Fruit fly (Drosophila melanogaster) whole organism, pupa: ENCODE measurements around the gene CG16986.

Experiments used
- CG14655 ChIP-seq: fragments of 200-800 bp; sonication (Bioruptor generic); optimal IDR thresholded peaks from 3 replicates; lab custom pipeline; 2017; ENCODE audit warnings: mild to moderate bottlenecking, missing biosample characterization, missing genetic modification reagents, missing genetic modification characterization
- CG17806 ChIP-seq: fragments of 200-800 bp; sonication (Bioruptor generic); optimal IDR thresholded peaks from 2 replicates; lab custom pipeline; 2018; ENCODE audit warnings: missing biosample characterization, mild to moderate bottlenecking, missing genetic modification characterization, moderate library complexity
- CG32121 ChIP-seq: fragments of 200-800 bp; sonication (Bioruptor generic); IDR thresholded peaks from 2 replicates; pipeline ENCODE4 v1.3.6; 2022; ENCODE audit warnings: missing biosample characterization, missing genetic modification characterization
- CG34367 ChIP-seq: fragments of 200-800 bp; sonication (Bioruptor generic); optimal IDR thresholded peaks from 2 replicates; lab custom pipeline; 2018; ENCODE audit warnings: missing biosample characterization, mild to moderate bottlenecking, missing genetic modification characterization
- CG4496 ChIP-seq: fragments of 200-800 bp; sonication (Bioruptor generic); IDR thresholded peaks from 3 replicates; pipeline ENCODE4 v1.3.6; 2022; ENCODE audit warnings: missing biosample characterization, missing genetic modification characterization
- CG8159 ChIP-seq: fragments of 200-800 bp; sonication (Bioruptor generic); optimal IDR thresholded peaks from 3 replicates; lab custom pipeline; 2018; ENCODE audit warnings: missing biosample characterization, mild to moderate bottlenecking, missing genetic modification characterization, moderate library complexity
- CG9948 ChIP-seq: fragments of 200-800 bp; sonication (Bioruptor generic); optimal IDR thresholded peaks from 2 replicates; lab custom pipeline; 2018; ENCODE audit warnings: missing biosample characterization, mild to moderate bottlenecking, missing genetic modification characterization, moderate library complexity
- EcR ChIP-seq: fragments of 200-800 bp; sonication (Bioruptor generic); optimal IDR thresholded peaks from 3 replicates; lab custom pipeline; 2019; ENCODE audit warnings: missing biosample characterization, missing genetic modification characterization, mild to moderate bottlenecking, moderate library complexity, missing genetic modification reagents
- Pif1A ChIP-seq: fragments of 200-800 bp; sonication (Bioruptor generic); optimal IDR thresholded peaks from 3 replicates; lab custom pipeline; 2016; ENCODE audit warnings: missing biosample characterization, missing genetic modification characterization

DNA sequence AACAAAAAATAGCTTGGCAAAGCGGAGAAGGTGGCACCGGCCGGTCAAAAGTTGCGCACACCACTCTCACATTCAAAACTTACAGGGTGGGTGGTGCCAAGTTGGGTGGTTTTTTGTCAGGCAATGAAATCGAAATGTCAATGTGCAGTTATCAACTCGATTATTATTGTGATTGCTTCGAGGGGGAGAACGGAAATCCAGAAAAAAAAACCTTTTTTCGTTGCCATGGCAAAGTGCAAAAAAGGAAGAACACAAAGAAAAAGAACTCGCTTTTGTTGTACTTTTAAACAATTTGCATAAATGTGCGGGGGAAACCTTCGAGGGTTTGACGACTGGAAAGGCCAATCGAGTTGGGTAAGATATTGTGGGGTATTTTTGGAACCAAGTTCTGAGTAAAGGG, 15.3 kb upstream of the CG16986 start:
- TF ChIP-seq CG32121 (GFP tag; lab: Robert Waterston, UW) (no peak), CG8159 (no peak), CG34367 (tag; lab: Kevin White, UChicago) (no peak), CG14655 (GFP tag; lab: Kevin White, UChicago) (no peak), CG4496 (no peak), EcR (no peak), Pif1A (GFP tag; lab: Kevin White, UChicago) (no peak), CG17806 (tag; lab: Kevin White, UChicago) (no peak), CG9948 (tag; lab: Kevin White, UChicago) (no peak)
